Worm (Caenorhabditis elegans): Measurements from ENCODE around the gene Y57A10C.9.

DNA sequence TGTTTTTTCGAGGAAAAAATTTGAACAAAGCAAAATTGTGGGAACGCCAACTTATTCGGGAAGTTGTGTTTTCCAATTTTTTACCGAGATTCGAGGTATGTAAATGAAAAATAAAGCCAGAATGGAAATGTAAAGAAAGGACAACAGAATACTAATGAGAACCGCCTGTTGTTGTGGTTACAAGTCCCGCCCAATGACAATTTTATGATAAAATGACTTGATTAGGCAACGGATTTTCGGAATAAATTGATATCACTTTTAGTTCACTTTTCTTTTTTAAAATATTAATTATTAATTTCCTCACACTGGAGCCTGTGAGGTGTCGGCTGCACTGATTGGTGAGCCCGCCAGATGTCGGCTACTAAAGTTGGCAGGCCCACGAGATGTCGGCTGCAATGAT, 6.0 kb downstream of the Y57A10C.9 start, which contains the start of gene dct-12:
- no peak for TF ChIP-seq zip-11 (GFP tag; IDR thresholded peaks at IDR 0.05)
- TF ChIP-seq ZK546.5 (tag; optimal IDR thresholded peaks at IDR 0.05), result no peak
- TF ChIP-seq php-3 (GFP tag; IDR thresholded peaks at IDR 0.05), result no peak
